Worm (Caenorhabditis elegans) whole organism, L4/young adult: Measurements from ENCODE around the gene mes-4.

Experiments
- W03F9.2 ChIP-seq: fragments of 150-350 bp; optimal IDR thresholded peaks from 2 replicates; lab custom pipeline; 2014; ENCODE audit warnings: missing biosample characterization, missing genetic modification characterization
- dao-5 ChIP-seq: sonication (generic microtip); optimal IDR thresholded peaks from 2 replicates; lab custom pipeline; 2016; ENCODE audit warnings: missing genotype, missing genetic modification characterization, moderate library complexity, missing compliant biosample characterization
- him-1 ChIP-seq: sonication (generic microtip); optimal IDR thresholded peaks from 2 replicates; lab custom pipeline; 2016; ENCODE audit warnings: missing genotype, missing genetic modification reagents, missing genetic modification characterization, missing compliant biosample characterization

DNA sequence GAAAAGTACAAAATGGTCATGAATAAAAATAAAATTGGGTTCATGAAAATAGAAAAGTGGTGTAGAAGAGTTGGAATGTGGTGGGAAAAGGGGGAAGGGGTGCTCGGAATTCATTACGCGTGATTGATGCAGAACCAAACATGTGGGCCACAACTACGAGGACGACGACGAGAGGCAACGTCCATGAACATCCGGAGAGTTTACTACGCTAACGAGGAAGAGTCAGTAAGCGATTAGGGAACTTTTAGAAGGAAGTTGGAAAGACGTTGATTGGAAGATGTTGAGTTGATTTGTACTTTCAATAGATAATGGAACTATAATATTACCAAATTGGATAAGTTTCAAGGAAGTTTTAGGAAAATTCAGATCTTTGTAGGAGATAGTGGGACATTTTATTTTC lies 35.7 kb downstream of the mes-4 start:
- TF ChIP-seq him-1 (no peak), dao-5 (tag; lab: Kevin White, UChicago) (no peak), W03F9.2 (tag; lab: Kevin White, UChicago) (no peak)
